Fruit fly (Drosophila melanogaster) whole organism, wandering third instar larva: ENCODE data around the gene Tip60.

ENCODE experiments used
- Abd-B ChIP-seq: fragments of >200 bp; optimal IDR thresholded peaks from 2 replicates; lab custom pipeline; 2017; ENCODE audit warnings: missing biosample characterization, missing genetic modification characterization
- CG32264 ChIP-seq: fragments of 200-800 bp; sonication (Bioruptor generic); optimal IDR thresholded peaks from 2 replicates; lab custom pipeline; 2016; ENCODE audit warnings: missing biosample characterization, missing genetic modification characterization
- CG9705 ChIP-seq: fragments of 200-800 bp; sonication (Bioruptor generic); optimal IDR thresholded peaks from 2 replicates; lab custom pipeline; 2018; ENCODE audit warnings: missing biosample characterization, mild to moderate bottlenecking, missing genetic modification characterization
- CrebA ChIP-seq: fragments of 200-800 bp; sonication (Bioruptor generic); optimal IDR thresholded peaks from 2 replicates; lab custom pipeline; 2016; ENCODE audit warnings: missing biosample characterization, mild to moderate bottlenecking, missing genetic modification characterization, borderline replicate concordance
- Dfd ChIP-seq: fragments of >200 bp; optimal IDR thresholded peaks from 2 replicates; lab custom pipeline; 2017; ENCODE audit warnings: missing biosample characterization, missing genetic modification characterization
- Dif ChIP-seq: fragments of 200-275, 200-300 bp; sonication (Bioruptor generic); optimal IDR thresholded peaks from 2 replicates; lab custom pipeline; 2018; ENCODE audit warnings: missing biosample characterization, missing genetic modification characterization; ENCODE audit not compliant: partially characterized antibody
- GATAd ChIP-seq: sonication (Bioruptor generic); optimal IDR thresholded peaks from 2 replicates; lab custom pipeline; 2016; ENCODE audit warnings: missing biosample characterization, missing genetic modification characterization
- HLH106 ChIP-seq: fragments of 200-800 bp; optimal IDR thresholded peaks from 3 replicates; lab custom pipeline; 2019; ENCODE audit warnings: missing biosample characterization, mild to moderate bottlenecking, missing genetic modification characterization, moderate library complexity
- Hnf4 ChIP-seq: fragments of 200-800 bp; sonication (Bioruptor generic); optimal IDR thresholded peaks from 2 replicates; lab custom pipeline; 2016; ENCODE audit warnings: missing biosample characterization, mild to moderate bottlenecking, missing genetic modification characterization
- Hr78 ChIP-seq: fragments of >200 bp; optimal IDR thresholded peaks from 2 replicates; lab custom pipeline; 2017; ENCODE audit warnings: missing biosample characterization, missing genetic modification characterization
- Hr83 ChIP-seq: fragments of 200-300 bp; sonication (Bioruptor generic); optimal IDR thresholded peaks from 2 replicates; lab custom pipeline; 2016; ENCODE audit warnings: missing biosample characterization, mild to moderate bottlenecking, missing genetic modification characterization, moderate library complexity; ENCODE audit not compliant: poor library complexity, severe bottlenecking
- Mio ChIP-seq: sonication (Bioruptor generic); optimal IDR thresholded peaks from 2 replicates; lab custom pipeline; 2016; ENCODE audit warnings: missing biosample characterization, missing genetic modification characterization
- Myc ChIP-seq: fragments of >200 bp; optimal IDR thresholded peaks from 2 replicates; lab custom pipeline; 2017
- N ChIP-seq: fragments of >200 bp; optimal IDR thresholded peaks from 2 replicates; lab custom pipeline; 2018; ENCODE audit warnings: missing biosample characterization, missing external identifiers, missing genetic modification characterization
- OdsH ChIP-seq: fragments of 200-800 bp; sonication (Bioruptor generic); optimal IDR thresholded peaks from 2 replicates; lab custom pipeline; 2016; ENCODE audit warnings: missing biosample characterization, mild to moderate bottlenecking, missing genetic modification characterization
- Rel ChIP-seq, 2 experiments: fragments of 200-800 bp; sonication (Bioruptor generic) in 1 of 2; optimal IDR thresholded peaks; 2 replicates in 1 of 2; 3 replicates in 1 of 2; lab custom pipeline; 2016 to 2019; ENCODE audit warnings: mild to moderate bottlenecking in 2 of 2, missing biosample characterization in 2 of 2, missing genetic modification characterization in 2 of 2, moderate library complexity in 1 of 2
- Sp1 ChIP-seq: fragments of 200-800 bp; sonication (Bioruptor generic); optimal IDR thresholded peaks from 3 replicates; lab custom pipeline; 2019; ENCODE audit warnings: missing biosample characterization, mild to moderate bottlenecking, missing genetic modification characterization, moderate library complexity
- Vsx2 ChIP-seq: fragments of 200-300, 225-300 bp; sonication (Bioruptor generic); optimal IDR thresholded peaks from 2 replicates; lab custom pipeline; 2018; ENCODE audit warnings: missing biosample characterization, missing genetic modification characterization; ENCODE audit not compliant: partially characterized antibody
- br ChIP-seq: fragments of 200-800 bp; sonication (Bioruptor generic); optimal IDR thresholded peaks from 2 replicates; lab custom pipeline; 2016; ENCODE audit warnings: missing biosample characterization, missing genetic modification characterization
- dl ChIP-seq, 2 experiments: fragments of 175-275, 200-275 bp in 1 of 2; fragments of 200-275 bp in 1 of 2; sonication (Bioruptor generic); optimal IDR thresholded peaks; lab custom pipeline; 2018; ENCODE audit warnings: mild to moderate bottlenecking in 2 of 2, missing biosample characterization in 2 of 2, missing genetic modification characterization in 2 of 2, moderate library complexity in 2 of 2; ENCODE audit not compliant: partially characterized antibody in 2 of 2, insufficient read depth in 1 of 2
- dmrt93B ChIP-seq: fragments of 200-800 bp; sonication (Bioruptor generic); optimal IDR thresholded peaks from 2 replicates; lab custom pipeline; 2018; ENCODE audit warnings: missing biosample characterization, mild to moderate bottlenecking, missing genetic modification characterization
- ey ChIP-seq: fragments of 200-800 bp; sonication (Bioruptor generic); optimal IDR thresholded peaks from 2 replicates; lab custom pipeline; 2016; ENCODE audit warnings: missing biosample characterization, missing genetic modification characterization
- foxo ChIP-seq, 2 experiments: fragments of 200-800 bp; sonication (Bioruptor generic); optimal IDR thresholded peaks; 2 replicates in 1 of 2; 3 replicates in 1 of 2; lab custom pipeline; 2016 to 2017; ENCODE audit warnings: missing biosample characterization in 2 of 2, missing genetic modification characterization in 2 of 2
- fru ChIP-seq: fragments of 200-800 bp; sonication (Bioruptor generic); optimal IDR thresholded peaks from 3 replicates; lab custom pipeline; 2016; ENCODE audit warnings: missing biosample characterization, mild to moderate bottlenecking, missing genetic modification characterization
- h ChIP-seq: fragments of 200-800 bp; sonication (Bioruptor generic); optimal IDR thresholded peaks from 3 replicates; lab custom pipeline; 2016; ENCODE audit warnings: missing biosample characterization, mild to moderate bottlenecking, missing genetic modification characterization
- lola ChIP-seq: fragments of >200 bp; optimal IDR thresholded peaks from 2 replicates; lab custom pipeline; 2017; ENCODE audit warnings: missing biosample characterization, missing genetic modification characterization
- pan ChIP-seq: fragments of >200 bp; optimal IDR thresholded peaks from 2 replicates; lab custom pipeline; 2017
- psq ChIP-seq: fragments of 200-800 bp; sonication (Bioruptor generic); optimal IDR thresholded peaks from 3 replicates; lab custom pipeline; 2017; ENCODE audit warnings: missing biosample characterization, mild to moderate bottlenecking, missing genetic modification characterization, moderate library complexity
- rgr ChIP-seq: fragments of 200-800 bp; sonication (Bioruptor generic); optimal IDR thresholded peaks from 3 replicates; lab custom pipeline; 2016; ENCODE audit warnings: missing biosample characterization, mild to moderate bottlenecking, missing genetic modification characterization
- sage ChIP-seq: fragments of 200-800 bp; sonication (Bioruptor generic); optimal IDR thresholded peaks from 2 replicates; lab custom pipeline; 2016; ENCODE audit warnings: missing biosample characterization, mild to moderate bottlenecking, missing genetic modification characterization
- sv ChIP-seq: fragments of 200-800 bp; sonication (Bioruptor generic); optimal IDR thresholded peaks from 3 replicates; lab custom pipeline; 2016; ENCODE audit warnings: missing biosample characterization, missing genetic modification characterization
- tai ChIP-seq: sonication (Bioruptor generic); optimal IDR thresholded peaks from 2 replicates; lab custom pipeline; 2016; ENCODE audit warnings: missing biosample characterization, missing genetic modification characterization
- usp ChIP-seq: fragments of >200 bp; optimal IDR thresholded peaks from 2 replicates; lab custom pipeline; 2017; ENCODE audit warnings: missing biosample characterization, missing genetic modification characterization
- woc ChIP-seq: sonication (Bioruptor generic); optimal IDR thresholded peaks from 2 replicates; lab custom pipeline; 2016; ENCODE audit warnings: missing biosample characterization, mild to moderate bottlenecking, missing genetic modification characterization

The Tip60 gene

DNA sequence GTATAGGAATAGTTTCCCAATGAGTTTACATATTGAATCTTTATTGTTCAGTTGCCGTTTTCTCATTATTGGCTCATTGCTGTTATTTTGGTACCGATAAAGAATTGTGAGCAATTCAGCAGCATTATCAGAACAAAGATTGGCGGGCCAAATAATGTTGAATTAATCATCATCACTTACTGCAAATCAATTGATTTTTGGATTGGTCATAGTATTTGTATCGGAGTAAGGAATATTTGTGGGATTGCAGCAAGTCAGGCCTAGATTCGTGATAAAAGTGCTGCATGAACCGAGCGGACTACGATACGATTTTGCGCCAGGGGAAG, 9.2 kb downstream of the Tip60 start:
- TF ChIP-seq Dfd (GFP tag; lab: Kevin White, UChicago) (no peak), OdsH (GFP tag; lab: Kevin White, UChicago) (no peak), dmrt93B (GFP tag; lab: Kevin White, UChicago) (no peak), foxo (GFP tag; optimal IDR thresholded peaks at IDR 0.05; lab: Kevin White, UChicago) (peak in 1 of 2 experiments; percentile 1), fru (peak; percentile 4)

DNA sequence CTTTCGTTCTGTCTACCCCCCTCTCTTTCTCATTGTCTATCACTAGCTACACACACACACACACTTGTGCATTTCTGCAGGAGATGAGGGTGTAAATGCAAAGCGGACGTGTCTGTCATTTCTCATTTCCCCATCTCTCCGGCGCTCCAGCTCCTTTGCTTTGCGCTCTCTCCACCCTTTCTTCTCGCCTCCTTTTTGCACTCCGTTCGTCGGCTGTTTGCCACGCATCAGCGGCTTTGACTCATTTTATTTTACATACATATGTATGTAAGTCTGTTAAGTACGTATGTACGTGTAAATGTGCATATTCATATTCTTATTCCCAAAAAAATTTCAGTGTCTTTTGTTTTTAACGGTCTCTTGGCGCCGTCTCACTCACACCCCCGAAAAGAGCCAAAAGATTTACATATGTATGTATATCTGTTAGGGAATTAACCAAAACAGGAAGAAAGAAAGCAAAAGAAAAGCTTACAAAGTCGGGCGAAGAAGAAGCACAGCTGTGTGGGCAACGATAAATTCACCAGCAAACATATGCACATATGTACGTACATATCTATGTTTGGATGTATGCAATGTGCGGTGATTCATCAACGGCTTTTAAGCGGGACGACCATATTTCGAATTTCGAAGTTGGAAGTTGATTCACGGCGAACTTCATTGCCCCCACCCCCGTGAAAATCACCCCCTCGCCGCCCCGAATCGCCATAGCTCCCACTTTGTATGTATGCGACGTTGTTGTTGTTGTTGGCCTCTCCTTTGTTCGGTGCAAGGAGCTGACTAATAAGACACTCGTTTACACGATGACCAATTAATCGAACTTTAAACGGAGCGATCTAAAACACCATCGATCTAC, 9.8 kb downstream of the Tip60 start:
- TF ChIP-seq pan (no peak), usp (GFP tag; lab: Kevin White, UChicago) (no peak), tai (GFP tag; lab: Kevin White, UChicago) (no peak), foxo (GFP tag; optimal IDR thresholded peaks at IDR 0.05; lab: Kevin White, UChicago) (peak in 1 of 2 experiments; percentile 12), sv (no peak), GATAd (GFP tag; lab: Kevin White, UChicago) (no peak), OdsH (GFP tag; lab: Kevin White, UChicago) (no peak), sage (no peak), Abd-B (GFP tag; lab: Kevin White, UChicago) (no peak), Hr83 (GFP tag; lab: Kevin White, UChicago) (no peak), Hnf4 (GFP tag; lab: Kevin White, UChicago) (no peak), CG32264 (GFP tag; lab: Kevin White, UChicago) (no peak), Sp1 (GFP tag; lab: Kevin White, UChicago) (no peak), psq (GFP tag; lab: Kevin White, UChicago) (peak; percentile 91), Myc (lab: Kevin White, UChicago) (no peak), Rel (GFP tag; optimal IDR thresholded peaks at IDR 0.05; lab: Kevin White, UChicago) (no peak), Rel (tag; optimal IDR thresholded peaks at IDR 0.05; lab: Kevin White, UChicago) (peak; percentile 72), dl (GFP tag; optimal IDR thresholded peaks at IDR 0.05; lab: Kevin White, UChicago; ENCODE audit: insufficient read depth in 1 of 2, partially characterized antibody in 2 of 2) (no peak), lola (GFP tag; lab: Kevin White, UChicago) (no peak), woc (GFP tag; lab: Kevin White, UChicago) (no peak), Mio (GFP tag; lab: Kevin White, UChicago) (no peak), Hr78 (GFP tag; lab: Kevin White, UChicago) (no peak)
- TF ChIP-seq, all 38 proteins: peak for 3

DNA sequence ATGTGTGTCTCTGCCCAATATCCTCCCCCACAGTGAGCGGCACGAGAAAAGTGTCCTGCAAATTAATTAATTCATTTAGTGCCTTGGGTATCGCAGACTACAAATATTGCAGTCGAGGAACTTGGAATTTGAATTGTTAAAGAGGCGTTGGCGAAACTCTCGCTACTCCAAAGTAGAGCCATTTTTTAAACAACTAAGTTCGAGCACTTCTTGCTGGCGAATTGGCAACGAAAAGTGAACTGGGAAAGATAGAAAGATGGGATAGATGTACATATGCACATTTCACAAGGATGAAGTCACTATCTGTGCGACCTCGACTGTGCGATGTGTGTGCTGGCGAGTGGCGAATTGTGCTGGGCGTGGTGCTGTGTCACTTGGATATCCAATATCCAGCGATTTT, 10.5 kb downstream of the Tip60 start:
- no peak for TF ChIP-seq sage
- TF ChIP-seq N (GFP tag; lab: Kevin White, UChicago) = no peak
- peak; percentile 55 for TF ChIP-seq h (GFP tag; lab: Kevin White, UChicago)
- peak; percentile 74 for TF ChIP-seq fru
- TF ChIP-seq HLH106 (tag; lab: Kevin White, UChicago) = peak; percentile 75
- peak; percentile 69 for TF ChIP-seq rgr (GFP tag; lab: Kevin White, UChicago)
- no peak for TF ChIP-seq CrebA (GFP tag; lab: Kevin White, UChicago)
- TF ChIP-seq Hr78 (GFP tag; lab: Kevin White, UChicago) = no peak
- TF ChIP-seq Dfd (GFP tag; lab: Kevin White, UChicago) = no peak
- TF ChIP-seq tai (GFP tag; lab: Kevin White, UChicago) = no peak
- peak; percentile 58 for TF ChIP-seq dmrt93B (GFP tag; lab: Kevin White, UChicago)
- peak; percentile 68 for TF ChIP-seq OdsH (GFP tag; lab: Kevin White, UChicago)
- no peak for TF ChIP-seq sv
- no peak for TF ChIP-seq Hr83 (GFP tag; lab: Kevin White, UChicago)
- TF ChIP-seq Sp1 (GFP tag; lab: Kevin White, UChicago) = peak; percentile 75
- no peak for TF ChIP-seq Vsx2
- TF ChIP-seq Dif (GFP tag; lab: Kevin White, UChicago) = no peak
- TF ChIP-seq foxo (GFP tag; optimal IDR thresholded peaks at IDR 0.05; lab: Kevin White, UChicago) = peak in 1 of 2 experiments; percentile 74
- TF ChIP-seq woc (GFP tag; lab: Kevin White, UChicago) = peak; percentile 73
- peak; percentile 17 for TF ChIP-seq CG9705 (GFP tag; lab: Kevin White, UChicago)
- peak; percentile 49 for TF ChIP-seq br (GFP tag; lab: Kevin White, UChicago)
- peak; percentile 26 for TF ChIP-seq Hnf4 (GFP tag; lab: Kevin White, UChicago)
- no peak for TF ChIP-seq CG32264 (GFP tag; lab: Kevin White, UChicago)
- peak; percentile 69 for TF ChIP-seq ey (GFP tag; lab: Kevin White, UChicago)
- no peak for TF ChIP-seq Mio (GFP tag; lab: Kevin White, UChicago)
